Worm (Caenorhabditis elegans) whole organism, midembryonic: ENCODE measurements around the gene B0001.4.

Source experiments
- T22C8.4 ChIP-seq: fragments of 200-800 bp; sonication (Bioruptor generic); IDR thresholded peaks from 2 replicates; pipeline ENCODE4 v1.3.6; 2022; ENCODE audit warnings: missing genetic modification characterization, missing compliant biosample characterization
- flt-1 ChIP-seq: fragments of 200-800 bp; sonication (Bioruptor generic); IDR thresholded peaks from 2 replicates; pipeline ENCODE4 v1.3.6; 2022; ENCODE audit warnings: missing genetic modification characterization, missing compliant biosample characterization
- med-1 ChIP-seq: sonication (generic microtip); optimal IDR thresholded peaks from 2 replicates; lab custom pipeline; 2017; ENCODE audit warnings: missing genetic modification characterization, mild to moderate bottlenecking, missing compliant biosample characterization, antibody characterized with exemption, missing genetic modification reagents; ENCODE audit not compliant: insufficient read depth
- ref-1 ChIP-seq: fragments of 200-800 bp; sonication (Bioruptor generic); conservative IDR thresholded peaks from 2 replicates; pipeline ENCODE4 v1.3.6; 2022; ENCODE audit warnings: missing genetic modification reagents, missing genetic modification characterization, missing compliant biosample characterization
- tab-1 ChIP-seq: fragments of 200-800 bp; sonication (Bioruptor generic); IDR thresholded peaks from 2 replicates; pipeline ENCODE4 v1.3.6; 2022; ENCODE audit warnings: missing genetic modification characterization, missing compliant biosample characterization
- ztf-29 ChIP-seq: fragments of 200-800 bp; sonication (Bioruptor generic); IDR thresholded peaks from 2 replicates; pipeline ENCODE4 v1.3.6; 2022; ENCODE audit warnings: missing genetic modification reagents, missing genetic modification characterization, missing compliant biosample characterization

- TF ChIP-seq med-1 (no peak), tab-1 (no peak), ref-1 (GFP tag; lab: Robert Waterston, UW) (no peak), T22C8.4 (GFP tag; lab: Robert Waterston, UW) (no peak), flt-1 (GFP tag; lab: Robert Waterston, UW) (no peak), ztf-29 (no peak)
These were observed 3.0 kb upstream of the B0001.4 start, which contains the start of gene B0001.8 for ce11 chrIV:12140959-12141358.
